Fruit fly (Drosophila melanogaster) whole organism, embryonic: ENCODE measurements around the gene CG33268.
A peak's percentile ranks its signal among the peaks of the same experiment; 100 is the strongest.

Source experiments
- Asciz ChIP-seq: fragments of 200-800 bp; sonication (Bioruptor generic); optimal IDR thresholded peaks from 2 replicates; lab custom pipeline; 2017; ENCODE audit warnings: missing biosample characterization, mild to moderate bottlenecking, missing genetic modification characterization, missing genetic modification reagents
- CG10147 ChIP-seq: fragments of 200-800 bp; sonication (Bioruptor generic); optimal IDR thresholded peaks from 2 replicates; lab custom pipeline; 2019; ENCODE audit warnings: missing biosample characterization, mild to moderate bottlenecking, missing genetic modification characterization, moderate library complexity
- CG10209 ChIP-seq: fragments of 200-800 bp; sonication (Bioruptor generic); optimal IDR thresholded peaks from 3 replicates; lab custom pipeline; 2017; ENCODE audit warnings: missing biosample characterization, mild to moderate bottlenecking, missing genetic modification characterization, missing genetic modification reagents
- CG10543 ChIP-seq: fragments of 200-800 bp; sonication (Bioruptor generic); optimal IDR thresholded peaks from 3 replicates; lab custom pipeline; 2017; ENCODE audit warnings: missing biosample characterization, mild to moderate bottlenecking, missing genetic modification characterization, moderate library complexity
- CG12155 ChIP-seq: fragments of 200-800 bp; sonication (Bioruptor generic); optimal IDR thresholded peaks from 3 replicates; lab custom pipeline; 2016; ENCODE audit warnings: missing biosample characterization, missing genetic modification characterization
- CG14710 ChIP-seq: fragments of 200-800 bp; sonication (Bioruptor generic); optimal IDR thresholded peaks from 3 replicates; lab custom pipeline; 2019; ENCODE audit warnings: missing biosample characterization, mild to moderate bottlenecking, missing genetic modification characterization, moderate library complexity
- CG14860 ChIP-seq: fragments of 200-800 bp; sonication (Bioruptor generic); IDR thresholded peaks from 3 replicates; pipeline ENCODE4 v1.3.6; 2022; ENCODE audit warnings: missing biosample characterization, missing genetic modification characterization; ENCODE audit not compliant: partially characterized antibody
- CG16815 ChIP-seq: fragments of 200-800 bp; sonication (Bioruptor generic); optimal IDR thresholded peaks from 3 replicates; lab custom pipeline; 2017; ENCODE audit warnings: missing biosample characterization, mild to moderate bottlenecking, missing genetic modification characterization
- CG16863 ChIP-seq: fragments of 200-800 bp; sonication (Bioruptor generic); optimal IDR thresholded peaks from 3 replicates; lab custom pipeline; 2016; ENCODE audit warnings: missing biosample characterization, missing genetic modification characterization
- CG17328 ChIP-seq: fragments of 200-800 bp; sonication (Bioruptor generic); IDR thresholded peaks from 2 replicates; pipeline ENCODE4 v1.3.6; 2022; ENCODE audit warnings: missing biosample characterization, missing genetic modification characterization
- CG2199 ChIP-seq: fragments of 200-800 bp; sonication (Bioruptor generic); IDR thresholded peaks from 3 replicates; pipeline ENCODE4 v1.3.6; 2022; ENCODE audit warnings: missing biosample characterization, missing genetic modification characterization
- CG2875 ChIP-seq: fragments of 200-800 bp; sonication (Bioruptor generic); optimal IDR thresholded peaks from 2 replicates; lab custom pipeline; 2017; ENCODE audit warnings: missing biosample characterization, mild to moderate bottlenecking, missing genetic modification characterization, missing genetic modification reagents
- CG3407 ChIP-seq: fragments of 200-800 bp; sonication (Bioruptor generic); optimal IDR thresholded peaks from 2 replicates; lab custom pipeline; 2018; ENCODE audit warnings: missing biosample characterization, mild to moderate bottlenecking, missing genetic modification characterization
- CG6689 ChIP-seq: fragments of 200-800 bp; sonication (Bioruptor generic); IDR thresholded peaks from 2 replicates; pipeline ENCODE4 v1.3.6; 2022; ENCODE audit warnings: missing biosample characterization, missing genetic modification characterization
- CG8089 ChIP-seq: fragments of 200-800 bp; sonication (Bioruptor generic); optimal IDR thresholded peaks from 3 replicates; lab custom pipeline; 2016; ENCODE audit warnings: missing biosample characterization, missing genetic modification characterization
- CG9817 ChIP-seq: fragments of 200-800 bp; sonication (Bioruptor generic); optimal IDR thresholded peaks from 2 replicates; lab custom pipeline; 2018; ENCODE audit warnings: missing biosample characterization, mild to moderate bottlenecking, missing genetic modification characterization, moderate library complexity
- Chrac-16 ChIP-seq: fragments of 200-800 bp; sonication (Bioruptor generic); optimal IDR thresholded peaks from 3 replicates; lab custom pipeline; 2016; ENCODE audit warnings: missing biosample characterization, missing genetic modification characterization
- HLHmδ ChIP-seq: fragments of 200-800 bp; sonication (Bioruptor generic); optimal IDR thresholded peaks from 2 replicates; lab custom pipeline; 2018; ENCODE audit warnings: missing biosample characterization, mild to moderate bottlenecking, missing genetic modification characterization, moderate library complexity
- Hsf ChIP-seq: fragments of 200-800 bp; sonication (Bioruptor generic); optimal IDR thresholded peaks from 3 replicates; lab custom pipeline; 2016; ENCODE audit warnings: missing biosample characterization, missing genetic modification characterization
- NK7.1 ChIP-seq: fragments of 200-800 bp; sonication (Bioruptor generic); optimal IDR thresholded peaks from 3 replicates; lab custom pipeline; 2016; ENCODE audit warnings: missing biosample characterization, missing genetic modification characterization
- Oli ChIP-seq: fragments of 200-800 bp; sonication (Bioruptor generic); optimal IDR thresholded peaks from 2 replicates; lab custom pipeline; 2018; ENCODE audit warnings: missing biosample characterization, mild to moderate bottlenecking, missing genetic modification characterization, moderate library complexity
- Six4 ChIP-seq: fragments of 200-800 bp; sonication (Bioruptor generic); optimal IDR thresholded peaks from 2 replicates; lab custom pipeline; 2016; ENCODE audit warnings: missing biosample characterization, missing genetic modification characterization
- Ssrp ChIP-seq: fragments of 200-800 bp; sonication (Bioruptor generic); optimal IDR thresholded peaks from 2 replicates; lab custom pipeline; 2018; ENCODE audit warnings: missing biosample characterization, mild to moderate bottlenecking, missing genetic modification characterization, moderate library complexity
- Usf ChIP-seq: fragments of 200-800 bp; sonication (Bioruptor generic); optimal IDR thresholded peaks from 2 replicates; lab custom pipeline; 2017; ENCODE audit warnings: missing genotype, missing biosample characterization, missing genetic modification characterization
- bab2 ChIP-seq: fragments of 200-800 bp; sonication (Bioruptor generic); optimal IDR thresholded peaks from 2 replicates; lab custom pipeline; 2016; ENCODE audit warnings: missing biosample characterization, missing genetic modification characterization
- bbx ChIP-seq: fragments of 200-800 bp; sonication (Bioruptor generic); IDR thresholded peaks from 2 replicates; pipeline ENCODE4 v1.3.6; 2022; ENCODE audit warnings: missing biosample characterization, missing genetic modification characterization; ENCODE audit not compliant: partially characterized antibody
- cg ChIP-seq: fragments of 200-800 bp; sonication (Bioruptor generic); optimal IDR thresholded peaks from 3 replicates; lab custom pipeline; 2019; ENCODE audit warnings: missing biosample characterization, mild to moderate bottlenecking, missing genetic modification characterization, moderate library complexity
- corto ChIP-seq: fragments of 200-800 bp; sonication (Bioruptor generic); optimal IDR thresholded peaks from 2 replicates; lab custom pipeline; 2016; ENCODE audit warnings: missing biosample characterization, mild to moderate bottlenecking, missing genetic modification characterization, moderate library complexity
- cwo ChIP-seq: fragments of 200-800 bp; sonication (Bioruptor generic); optimal IDR thresholded peaks from 3 replicates; lab custom pipeline; 2017; ENCODE audit warnings: missing biosample characterization, missing genetic modification characterization, mild to moderate bottlenecking, moderate library complexity, missing genetic modification reagents
- danr ChIP-seq: fragments of 200-800 bp; sonication (Bioruptor generic); IDR thresholded peaks from 2 replicates; pipeline ENCODE4 v1.3.6; 2022; ENCODE audit warnings: missing biosample characterization, missing genetic modification characterization
- ewg ChIP-seq: fragments of 200-800 bp; sonication (Bioruptor generic); optimal IDR thresholded peaks from 3 replicates; lab custom pipeline; 2017; ENCODE audit warnings: mild to moderate bottlenecking, missing biosample characterization, missing genetic modification reagents, missing genetic modification characterization
- fu2 ChIP-seq: fragments of 200-800 bp; sonication (Bioruptor generic); optimal IDR thresholded peaks from 2 replicates; lab custom pipeline; 2016; ENCODE audit warnings: missing biosample characterization, missing genetic modification characterization
- gcm ChIP-seq: fragments of 200-800 bp; sonication (Bioruptor generic); optimal IDR thresholded peaks from 2 replicates; lab custom pipeline; 2019; ENCODE audit warnings: missing biosample characterization, mild to moderate bottlenecking, missing genetic modification characterization, moderate library complexity
- grau ChIP-seq: fragments of 200-800 bp; optimal IDR thresholded peaks from 3 replicates; lab custom pipeline; 2019; ENCODE audit warnings: missing biosample characterization, mild to moderate bottlenecking, missing genetic modification characterization, moderate library complexity
- gsb-n ChIP-seq: fragments of 200-800 bp; sonication (Bioruptor generic); optimal IDR thresholded peaks from 3 replicates; lab custom pipeline; 2018; ENCODE audit warnings: missing biosample characterization, mild to moderate bottlenecking, missing genetic modification characterization
- lola ChIP-seq, 3 experiments: fragments of >200 bp in 2 of 3; fragments of 200-800 bp in 1 of 3; sonication (Bioruptor generic) in 1 of 3; optimal IDR thresholded peaks; 2 replicates each; lab custom pipeline; 2017 to 2019; ENCODE audit warnings: missing biosample characterization in 3 of 3, missing genetic modification characterization in 3 of 3, mild to moderate bottlenecking in 1 of 3, moderate library complexity in 1 of 3
- lov ChIP-seq, 2 experiments: fragments of 200-800 bp in 1 of 2; fragments of >200 bp in 1 of 2; sonication (Bioruptor generic) in 1 of 2; IDR thresholded peaks in 1 of 2; optimal IDR thresholded peaks in 1 of 2; 2 replicates in 1 of 2; 3 replicates in 1 of 2; pipeline versions ENCODE4 v1.3.6 to Lab custom; 2017 to 2022; ENCODE audit warnings: missing biosample characterization in 1 of 2, missing genetic modification characterization in 1 of 2
- luna ChIP-seq: fragments of 200-800 bp; sonication (Bioruptor generic); optimal IDR thresholded peaks from 2 replicates; lab custom pipeline; 2016; ENCODE audit warnings: missing biosample characterization, missing genetic modification characterization
- mam ChIP-seq: fragments of 200-800 bp; sonication (Bioruptor generic); optimal IDR thresholded peaks from 3 replicates; lab custom pipeline; 2016; ENCODE audit warnings: missing biosample characterization, missing genetic modification characterization
- nau ChIP-seq: fragments of 200-800 bp; sonication (Bioruptor generic); optimal IDR thresholded peaks from 3 replicates; lab custom pipeline; 2017; ENCODE audit warnings: missing biosample characterization, mild to moderate bottlenecking, missing genetic modification characterization, missing genetic modification reagents
- nerfin-1 ChIP-seq: fragments of 200-800 bp; sonication (Bioruptor generic); optimal IDR thresholded peaks from 3 replicates; lab custom pipeline; 2019; ENCODE audit warnings: missing biosample characterization, mild to moderate bottlenecking, missing genetic modification characterization, moderate library complexity
- sd ChIP-seq: fragments of 200-800 bp; sonication (Bioruptor generic); optimal IDR thresholded peaks from 3 replicates; lab custom pipeline; 2018; ENCODE audit warnings: missing biosample characterization, mild to moderate bottlenecking, missing genetic modification characterization, moderate library complexity
- seq ChIP-seq: fragments of 200-800 bp; sonication (Bioruptor generic); IDR thresholded peaks from 2 replicates; pipeline ENCODE4 v1.3.6; 2022; ENCODE audit warnings: missing biosample characterization, missing genetic modification characterization
- tio ChIP-seq: fragments of 200-800 bp; sonication (Bioruptor generic); optimal IDR thresholded peaks from 2 replicates; lab custom pipeline; 2017; ENCODE audit warnings: missing biosample characterization, missing genetic modification characterization, inconsistent platforms
- ttk ChIP-seq: fragments of 200-800 bp; sonication (Bioruptor generic); IDR thresholded peaks from 2 replicates; pipeline ENCODE4 v2.1.2; 2022; ENCODE audit warnings: missing biosample characterization, missing genetic modification characterization
- vnd ChIP-seq: fragments of 200-800 bp; sonication (Bioruptor generic); IDR thresholded peaks from 3 replicates; pipeline ENCODE4 v1.3.6; 2022; ENCODE audit warnings: missing biosample characterization, missing genetic modification characterization; ENCODE audit not compliant: partially characterized antibody
- zen2 ChIP-seq: fragments of 200-800 bp; sonication (Bioruptor generic); IDR thresholded peaks from 3 replicates; pipeline ENCODE4 v1.3.6; 2022; ENCODE audit warnings: missing biosample characterization, missing genetic modification characterization; ENCODE audit not compliant: partially characterized antibody

Gene CG33268

DNA sequence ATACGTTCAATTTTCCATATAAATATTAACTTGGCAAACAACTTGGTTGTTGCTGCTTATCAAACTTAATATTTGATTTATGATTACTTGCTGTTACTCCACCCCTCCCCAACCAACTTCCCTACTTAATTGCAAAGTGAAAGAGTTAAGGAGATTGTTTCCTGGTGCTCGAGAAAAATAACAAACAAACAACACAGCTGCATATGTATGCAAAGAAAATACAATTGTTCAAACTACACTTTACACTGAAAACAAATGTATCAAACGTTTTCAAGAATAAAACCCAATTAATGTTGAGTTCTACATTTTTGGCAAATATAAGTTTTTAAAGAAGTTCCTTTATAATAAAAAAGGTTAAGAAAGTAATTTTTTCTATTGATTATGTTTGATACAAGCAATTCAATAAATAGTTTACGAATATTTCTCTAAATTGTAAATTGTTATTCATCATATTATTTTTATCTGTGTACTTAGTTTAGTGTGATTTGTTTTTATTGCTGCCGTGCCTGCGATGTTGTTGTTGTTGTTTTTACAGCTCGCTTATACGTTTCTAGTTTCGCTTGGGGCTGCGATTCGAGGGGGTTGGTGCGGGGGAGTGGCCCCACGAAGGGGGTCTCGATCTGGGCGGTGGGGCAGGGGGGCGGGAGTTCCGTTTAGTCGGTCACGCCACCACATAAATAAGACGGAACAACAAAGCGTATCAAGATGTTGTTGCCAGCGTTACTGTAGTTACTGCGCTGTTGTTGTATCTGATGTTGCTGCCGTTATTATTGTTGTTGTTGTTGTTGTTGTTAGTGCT, 35.2 kb downstream of the CG33268 start (continued):
- TF ChIP-seq CG9817 = peak; percentile 54
- peak; percentile 46; the same call in 1 of the 2 replicates for TF ChIP-seq CG6689 (GFP tag; lab: Robert Waterston, UW)
- TF ChIP-seq gcm (GFP tag; lab: Kevin White, UChicago) = peak; percentile 53
- peak; percentile 45 for TF ChIP-seq CG17328 (GFP tag; lab: Robert Waterston, UW)
- TF ChIP-seq gsb-n (tag; lab: Kevin White, UChicago) = peak; percentile 65
- TF ChIP-seq zen2 (GFP tag; lab: Robert Waterston, UW) = no peak
- TF ChIP-seq Ssrp (tag; lab: Kevin White, UChicago) = peak; percentile 75
- no peak for TF ChIP-seq bbx (GFP tag; lab: Robert Waterston, UW)
- TF ChIP-seq CG2199 = no peak
- TF ChIP-seq cg (GFP tag; lab: Kevin White, UChicago) = no peak
- TF ChIP-seq Usf (GFP tag; lab: Kevin White, UChicago) = no peak
- peak in 1 of 3 experiments; percentile 85 for TF ChIP-seq lola (GFP tag; optimal IDR thresholded peaks at IDR 0.05; lab: Kevin White, UChicago)
- no peak for TF ChIP-seq seq
- peak; percentile 79 for TF ChIP-seq CG10209 (GFP tag; lab: Kevin White, UChicago)
- peak; percentile 4 for TF ChIP-seq nau
- TF ChIP-seq Chrac-16 = peak; percentile 39
- TF ChIP-seq tio = peak; percentile 67
- TF ChIP-seq CG14710 = peak; percentile 86
- no peak for TF ChIP-seq NK7.1 (GFP tag; lab: Kevin White, UChicago)
- TF ChIP-seq mam (GFP tag; lab: Kevin White, UChicago) = peak; percentile 44
- no peak for TF ChIP-seq corto (GFP tag; lab: Kevin White, UChicago)
- TF ChIP-seq fu2 (GFP tag; lab: Kevin White, UChicago) = peak; percentile 5
- TF ChIP-seq CG16815 (GFP tag; lab: Kevin White, UChicago) = peak; percentile 56
- peak; percentile 86 for TF ChIP-seq CG10543
- TF ChIP-seq vnd = no peak
- peak; percentile 77 for TF ChIP-seq Oli (tag; lab: Kevin White, UChicago)
- TF ChIP-seq CG8089 (GFP tag; lab: Kevin White, UChicago) = peak; percentile 42
- TF ChIP-seq bab2 (GFP tag; lab: Kevin White, UChicago) = peak; percentile 62
- TF ChIP-seq luna = no peak
- no peak for TF ChIP-seq danr
- TF ChIP-seq sd = peak; percentile 45
- TF ChIP-seq ttk (GFP tag; lab: Robert Waterston, UW) = peak; percentile 46; the same call in 1 of the 2 replicates
- peak; percentile 39 for TF ChIP-seq CG16863 (GFP tag; lab: Kevin White, UChicago)
- peak; percentile 57 for TF ChIP-seq Hsf
- TF ChIP-seq Asciz = peak; percentile 85
- TF ChIP-seq CG12155 (GFP tag; lab: Kevin White, UChicago) = peak; percentile 53
- peak; percentile 88 for TF ChIP-seq grau (tag; lab: Kevin White, UChicago)
- peak; percentile 49 for TF ChIP-seq cwo
- TF ChIP-seq Six4 = peak; percentile 65
- TF ChIP-seq lov (optimal IDR thresholded peaks at IDR 0.05; lab: Kevin White, UChicago) = no peak
- peak; percentile 38; the same call in 1 of the 3 replicates for TF ChIP-seq lov (GFP tag; IDR thresholded peaks at IDR 0.05; lab: Robert Waterston, UW)
- peak; percentile 84 for TF ChIP-seq CG10147 (GFP tag; lab: Kevin White, UChicago)
- TF ChIP-seq nerfin-1 = peak; percentile 77
- no peak for TF ChIP-seq CG14860 (GFP tag; lab: Robert Waterston, UW)
- TF ChIP-seq CG2875 = peak; percentile 61
- peak; percentile 62 for TF ChIP-seq ewg (GFP tag; lab: Kevin White, UChicago)
- TF ChIP-seq CG3407 (GFP tag; lab: Kevin White, UChicago) = peak; percentile 63
- TF ChIP-seq HLHmδ (GFP tag; lab: Kevin White, UChicago) = peak; percentile 44
